Worm (Caenorhabditis elegans) whole organism, L2 larva: ENCODE data around the gene B0563.7.
"Not testable (repeated sequence)": the region's sequence is repeated elsewhere in the genome, so short reads cannot be mapped to it uniquely, and the experiment has no call there.

Experiments
- R02D3.7 ChIP-seq: fragments of 150-350 bp; optimal IDR thresholded peaks from 2 replicates; lab custom pipeline; 2014; ENCODE audit warnings: missing biosample characterization, missing genetic modification characterization
- Y55F3AM.14 ChIP-seq: fragments of 200-800 bp; sonication (Bioruptor generic); optimal IDR thresholded peaks from 2 replicates; lab custom pipeline; 2018; ENCODE audit warnings: mild to moderate bottlenecking, missing genetic modification characterization, missing compliant biosample characterization
- ZK546.5 ChIP-seq: sonication (generic microtip); optimal IDR thresholded peaks from 2 replicates; lab custom pipeline; 2017; ENCODE audit warnings: missing biosample characterization, missing genetic modification characterization
- alr-1 ChIP-seq: fragments of 150-350 bp; optimal IDR thresholded peaks from 2 replicates; lab custom pipeline; 2014; ENCODE audit warnings: missing biosample characterization, missing genetic modification characterization
- aly-2 ChIP-seq: fragments of 150-350 bp; optimal IDR thresholded peaks from 2 replicates; lab custom pipeline; 2014; ENCODE audit warnings: missing biosample characterization, missing genetic modification characterization
- ama-1 ChIP-seq: fragments of 150-350 bp; optimal IDR thresholded peaks from 2 replicates; lab custom pipeline; 2018; ENCODE audit warnings: inconsistent platforms
- blmp-1 ChIP-seq: sonication (generic microtip); optimal IDR thresholded peaks from 2 replicates; lab custom pipeline; 2017; ENCODE audit warnings: missing genetic modification characterization, mild to moderate bottlenecking, missing compliant biosample characterization, antibody characterized with exemption, moderate library complexity; ENCODE audit not compliant: insufficient read depth
- ceh-16 ChIP-seq: fragments of 150-350 bp; optimal IDR thresholded peaks from 2 replicates; lab custom pipeline; 2014; ENCODE audit warnings: missing biosample characterization, missing genetic modification characterization
- ceh-82 ChIP-seq: fragments of 150-350 bp; optimal IDR thresholded peaks from 2 replicates; lab custom pipeline; 2014; ENCODE audit warnings: missing biosample characterization, missing genetic modification characterization
- crh-2 ChIP-seq: sonication (generic microtip); optimal IDR thresholded peaks from 2 replicates; lab custom pipeline; 2017; ENCODE audit warnings: missing biosample characterization, missing genetic modification characterization
- dmd-4 ChIP-seq: sonication (generic microtip); optimal IDR thresholded peaks from 2 replicates; lab custom pipeline; 2017; ENCODE audit warnings: missing biosample characterization, missing genetic modification characterization
- elt-1 ChIP-seq: fragments of 150-350 bp; optimal IDR thresholded peaks from 2 replicates; lab custom pipeline; 2014; ENCODE audit warnings: missing biosample characterization, missing genetic modification characterization
- elt-3 ChIP-seq: sonication (generic microtip); optimal IDR thresholded peaks from 2 replicates; lab custom pipeline; 2017; ENCODE audit warnings: missing biosample characterization, missing genetic modification characterization
- fos-1 ChIP-seq: fragments of 150-350 bp; optimal IDR thresholded peaks from 2 replicates; lab custom pipeline; 2014; ENCODE audit warnings: missing biosample characterization, missing genetic modification characterization
- gmeb-1 ChIP-seq: fragments of 150-350 bp; optimal IDR thresholded peaks from 2 replicates; lab custom pipeline; 2014; ENCODE audit warnings: missing biosample characterization, missing genetic modification characterization
- lin-11 ChIP-seq: fragments of 150-350 bp; sonication (generic microtip); optimal IDR thresholded peaks from 2 replicates; lab custom pipeline; 2014; ENCODE audit warnings: missing biosample characterization, missing genetic modification characterization, inconsistent platforms, mixed read lengths
- lin-13 ChIP-seq: fragments of 150-350 bp; optimal IDR thresholded peaks from 2 replicates; lab custom pipeline; 2014; ENCODE audit warnings: missing biosample characterization, missing genetic modification reagents, missing genetic modification characterization
- lin-39 ChIP-seq: fragments of 150-350 bp; optimal IDR thresholded peaks from 2 replicates; lab custom pipeline; 2014; ENCODE audit warnings: missing biosample characterization, missing genetic modification reagents, missing genetic modification characterization
- lsy-2 ChIP-seq, 2 experiments: fragments of 150-350 bp in 1 of 2; sonication (generic microtip) in 1 of 2; optimal IDR thresholded peaks; 2 replicates each; lab custom pipeline; 2014 to 2017; ENCODE audit warnings: missing biosample characterization in 2 of 2, missing genetic modification characterization in 2 of 2
- mbf-1 ChIP-seq: sonication (generic microtip); optimal IDR thresholded peaks from 2 replicates; lab custom pipeline; 2017; ENCODE audit warnings: missing biosample characterization, missing genetic modification characterization
- nhr-12 ChIP-seq: fragments of 150-350 bp; optimal IDR thresholded peaks from 2 replicates; lab custom pipeline; 2014; ENCODE audit warnings: missing biosample characterization, missing genetic modification characterization
- nhr-129 ChIP-seq: fragments of 150-350 bp; optimal IDR thresholded peaks from 2 replicates; lab custom pipeline; 2014; ENCODE audit warnings: missing biosample characterization, missing genetic modification characterization
- nhr-21 ChIP-seq: fragments of 150-350 bp; optimal IDR thresholded peaks from 2 replicates; lab custom pipeline; 2014; ENCODE audit warnings: missing biosample characterization, missing genetic modification characterization
- nhr-23 ChIP-seq: fragments of 150-350 bp; optimal IDR thresholded peaks from 2 replicates; lab custom pipeline; 2014; ENCODE audit warnings: missing biosample characterization, missing genetic modification reagents, missing genetic modification characterization
- nhr-25 ChIP-seq: fragments of 150-350 bp; sonication (generic microtip); optimal IDR thresholded peaks from 3 replicates; lab custom pipeline; 2014; ENCODE audit warnings: missing biosample characterization, missing genetic modification characterization
- nhr-6 ChIP-seq: fragments of 150-350 bp; optimal IDR thresholded peaks from 2 replicates; lab custom pipeline; 2014; ENCODE audit warnings: missing biosample characterization, missing genetic modification characterization
- nhr-77 ChIP-seq: fragments of 150-350 bp; optimal IDR thresholded peaks from 2 replicates; lab custom pipeline; 2014; ENCODE audit warnings: missing biosample characterization, missing genetic modification characterization
- peb-1 ChIP-seq: fragments of 150-350 bp; optimal IDR thresholded peaks from 2 replicates; lab custom pipeline; 2014; ENCODE audit warnings: missing biosample characterization, missing genetic modification characterization
- sem-4 ChIP-seq: fragments of 150-350 bp; optimal IDR thresholded peaks from 2 replicates; lab custom pipeline; 2014; ENCODE audit warnings: missing biosample characterization, missing genetic modification reagents, missing genetic modification characterization
- skn-1 ChIP-seq: sonication (generic microtip); optimal IDR thresholded peaks from 2 replicates; lab custom pipeline; 2017; ENCODE audit warnings: missing biosample characterization, missing genetic modification characterization
- sma-3 ChIP-seq: sonication (generic microtip); optimal IDR thresholded peaks from 2 replicates; lab custom pipeline; 2016; ENCODE audit warnings: missing genetic modification reagents, missing genetic modification characterization, missing compliant biosample characterization
- sma-9 ChIP-seq, 2 experiments: fragments of 150-350 bp in 1 of 2; sonication (generic microtip) in 1 of 2; optimal IDR thresholded peaks; 2 replicates each; lab custom pipeline; 2014 to 2016; ENCODE audit warnings: missing genetic modification characterization in 2 of 2, mild to moderate bottlenecking in 1 of 2, missing biosample characterization in 1 of 2, missing compliant biosample characterization in 1 of 2, missing genetic modification reagents in 1 of 2, moderate library complexity in 1 of 2
- unc-39 ChIP-seq: fragments of 150-350 bp; optimal IDR thresholded peaks from 2 replicates; lab custom pipeline; 2014; ENCODE audit warnings: missing biosample characterization, missing genetic modification characterization
- unc-55 ChIP-seq: fragments of 150-350 bp; sonication (generic microtip); optimal IDR thresholded peaks from 3 replicates; lab custom pipeline; 2014; ENCODE audit warnings: missing biosample characterization, missing genetic modification reagents, missing genetic modification characterization
- unc-62 ChIP-seq: fragments of 150-350 bp; optimal IDR thresholded peaks from 2 replicates; lab custom pipeline; 2014; ENCODE audit warnings: missing biosample characterization, missing genetic modification reagents, missing genetic modification characterization
- ztf-1 ChIP-seq: fragments of 200-800 bp; sonication (Bioruptor generic); conservative IDR thresholded peaks from 2 replicates; pipeline ENCODE4 v1.3.6; 2022; ENCODE audit warnings: missing genetic modification characterization, missing compliant biosample characterization
- ztf-11 ChIP-seq: sonication (generic microtip); optimal IDR thresholded peaks from 2 replicates; lab custom pipeline; 2017; ENCODE audit warnings: missing biosample characterization, missing genetic modification characterization
- ztf-4 ChIP-seq: fragments of 150-350 bp; optimal IDR thresholded peaks from 2 replicates; lab custom pipeline; 2014; ENCODE audit warnings: missing biosample characterization, missing genetic modification characterization

B0563.7 gene

DNA sequence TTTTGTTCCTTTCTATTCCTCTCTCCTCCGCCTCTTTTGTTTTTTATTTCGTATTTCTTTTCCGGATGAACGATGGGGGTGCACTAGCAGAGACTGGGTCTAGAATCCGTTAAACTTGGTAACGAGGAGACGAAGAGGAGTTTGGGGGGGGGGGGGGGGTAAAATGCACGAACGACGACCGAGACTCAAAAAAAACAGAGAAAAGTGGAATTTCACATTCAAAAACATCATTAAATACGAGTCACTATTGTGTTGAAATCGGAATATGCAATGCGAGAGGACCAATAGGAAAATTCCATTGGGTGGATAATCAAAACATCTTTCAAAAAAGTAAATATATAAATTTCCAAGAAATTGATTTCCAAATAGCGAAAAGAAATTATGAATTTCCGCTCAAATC is at the start of gene B0563.7:
Gene B0563.7, minus strand, starts transcription at position 101 of the 400 bp plus-strand sequence.
- TF ChIP-seq mbf-1 (no peak), sma-3 (GFP tag; lab: Kevin White, UChicago) (no peak), elt-3 (tag; lab: Kevin White, UChicago) (no peak), ama-1 (no peak), lin-11 (tag; lab: Kevin White, UChicago) (no peak), gmeb-1 (tag; lab: Kevin White, UChicago) (no peak), blmp-1 (tag; lab: Kevin White, UChicago) (no peak), ztf-11 (tag; lab: Kevin White, UChicago) (no peak), nhr-25 (no peak), sem-4 (no peak), peb-1 (no peak), skn-1 (tag; lab: Kevin White, UChicago) (no peak), lin-13 (GFP tag; lab: Kevin White, UChicago) (no peak), ztf-4 (no peak), ceh-16 (tag; lab: Kevin White, UChicago) (no peak), unc-55 (GFP tag; lab: Kevin White, UChicago) (no peak), alr-1 (no peak), nhr-6 (tag; lab: Kevin White, UChicago) (no peak)
- TF ChIP-seq, all 48 proteins: peak for 0

DNA sequence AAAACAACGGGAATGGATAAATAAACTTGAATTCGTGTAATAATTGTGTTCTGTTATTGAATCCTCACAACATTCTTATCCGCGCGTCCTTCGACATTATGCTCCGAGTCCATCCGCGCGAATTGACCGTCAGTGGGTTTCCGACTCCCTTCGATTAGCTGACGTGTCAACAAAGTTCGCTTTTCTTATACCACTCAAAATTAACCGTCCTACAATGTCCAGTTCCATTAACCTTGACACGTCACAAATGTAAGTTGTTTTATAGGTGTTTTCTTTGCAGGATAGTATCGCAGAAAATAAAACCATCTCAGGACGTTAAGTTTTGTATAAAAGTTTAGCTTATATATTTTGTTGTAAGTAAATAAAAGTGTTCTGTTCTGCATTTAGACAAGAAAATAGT is 49.4 kb upstream of the B0563.7 start, which contains the start of gene crb-3:
Gene crb-3, plus strand, starts transcription at position 301 of the 400 bp plus-strand sequence.
- TF ChIP-seq dmd-4, ceh-82, nhr-6 (tag; lab: Kevin White, UChicago): not testable (repeated sequence)

DNA sequence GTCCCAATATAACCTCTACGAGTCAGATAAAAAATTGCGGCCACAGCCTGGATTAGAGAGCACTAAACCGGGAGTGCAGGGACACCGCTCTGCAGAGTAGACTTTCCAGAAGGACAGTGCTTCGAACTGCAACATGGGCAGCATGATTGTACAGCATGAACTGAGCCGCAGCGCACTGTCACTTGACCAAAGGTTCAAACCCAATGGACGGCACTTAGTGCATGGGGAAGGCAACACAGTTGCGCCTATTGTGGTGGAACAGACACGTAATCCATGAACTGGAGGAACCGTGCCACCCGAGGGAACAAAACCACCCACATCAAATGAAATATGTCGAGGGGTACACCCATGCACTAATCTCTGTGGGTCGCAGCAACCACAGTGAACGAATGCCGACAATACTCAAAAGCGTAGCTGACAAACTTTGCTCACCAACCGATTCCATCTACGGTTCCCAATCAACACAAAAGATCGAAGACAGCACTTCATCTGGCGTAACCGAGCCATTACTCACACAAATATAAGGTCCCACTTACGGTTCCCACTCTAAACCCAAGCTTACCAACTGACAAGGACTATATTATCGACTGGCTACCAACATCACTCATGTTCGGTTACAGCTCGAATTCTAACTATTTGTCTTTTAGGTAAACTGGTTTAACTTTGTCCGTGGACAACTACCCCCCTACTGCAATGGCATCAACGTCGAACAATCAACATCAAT is 41.4 kb upstream of the B0563.7 start:
- TF ChIP-seq nhr-129 (no peak), ztf-11 (tag; lab: Kevin White, UChicago) (no peak), nhr-23 (tag; lab: Kevin White, UChicago) (no peak), nhr-21 (tag; lab: Kevin White, UChicago) (no peak), lsy-2 (tag; optimal IDR thresholded peaks at IDR 0.05; lab: Kevin White, UChicago) (no peak), sem-4 (no peak), sma-3 (GFP tag; lab: Kevin White, UChicago) (no peak), peb-1 (no peak), nhr-12 (tag; lab: Kevin White, UChicago) (no peak), elt-1 (tag; lab: Kevin White, UChicago) (no peak), lin-11 (tag; lab: Kevin White, UChicago) (no peak), crh-2 (tag; lab: Kevin White, UChicago) (no peak), ZK546.5 (tag; lab: Kevin White, UChicago) (no peak), nhr-6 (tag; lab: Kevin White, UChicago) (no peak), nhr-25 (no peak), R02D3.7 (no peak), ztf-1 (GFP tag; lab: Robert Waterston, UW) (no peak), unc-55 (GFP tag; lab: Kevin White, UChicago) (no peak), unc-62 (GFP tag; lab: Kevin White, UChicago) (no peak), fos-1 (no peak)

DNA sequence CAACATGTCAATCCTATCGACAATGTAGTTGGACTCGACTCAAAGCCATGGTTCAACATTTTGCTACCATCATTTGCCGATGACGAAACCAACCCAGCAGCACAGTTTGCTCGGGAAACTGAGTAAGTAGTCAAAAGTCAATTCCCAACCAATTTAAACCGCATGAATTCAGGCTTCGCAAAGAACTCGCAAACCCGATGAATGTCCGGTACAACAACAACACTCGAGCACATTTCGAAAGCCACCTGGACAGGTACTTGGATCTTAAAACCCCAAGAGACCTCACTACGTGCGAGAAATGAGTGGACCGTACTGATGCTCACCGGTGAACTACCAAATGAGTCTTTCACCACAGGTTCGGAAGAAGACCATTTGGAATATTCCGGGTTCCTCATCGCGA is 40.0 kb upstream of the B0563.7 start:
- TF ChIP-seq unc-39 (tag; lab: Kevin White, UChicago) (no peak), nhr-77 (tag; lab: Kevin White, UChicago) (no peak), Y55F3AM.14 (GFP tag; lab: Kevin White, UChicago) (no peak), ZK546.5 (tag; lab: Kevin White, UChicago) (no peak), lin-39 (tag; lab: Kevin White, UChicago) (no peak), alr-1 (no peak), aly-2 (no peak), sma-9 (GFP tag; optimal IDR thresholded peaks at IDR 0.05; lab: Kevin White, UChicago) (no peak), sma-9 (tag; optimal IDR thresholded peaks at IDR 0.05; lab: Kevin White, UChicago) (no peak), blmp-1 (tag; lab: Kevin White, UChicago) (no peak), gmeb-1 (tag; lab: Kevin White, UChicago) (no peak), nhr-21 (tag; lab: Kevin White, UChicago) (no peak), ama-1 (no peak)
